Worm (Caenorhabditis elegans) whole organism, early embryonic: ENCODE data around the gene sdz-8.
"Not testable (repeated sequence)": the region's sequence is repeated elsewhere in the genome, so short reads cannot be mapped to it uniquely, and the experiment has no call there.

Source experiments
- B0310.2 ChIP-seq: sonication (generic microtip); optimal IDR thresholded peaks from 2 replicates; lab custom pipeline; 2016; ENCODE audit warnings: mild to moderate bottlenecking, missing genetic modification characterization, missing compliant biosample characterization
- F13C5.2 ChIP-seq: sonication (generic microtip); optimal IDR thresholded peaks from 2 replicates; lab custom pipeline; 2017; ENCODE audit warnings: mild to moderate bottlenecking, missing genetic modification characterization, inconsistent platforms, missing compliant biosample characterization
- aly-1 ChIP-seq: sonication (generic microtip); optimal IDR thresholded peaks from 2 replicates; lab custom pipeline; 2016; ENCODE audit warnings: missing genetic modification characterization, missing compliant biosample characterization
- ama-1 ChIP-seq: fragments of 150-350 bp; optimal IDR thresholded peaks from 2 replicates; lab custom pipeline; 2014
- ceh-13 ChIP-seq: fragments of 200-800 bp; sonication (Bioruptor generic); optimal IDR thresholded peaks from 2 replicates; lab custom pipeline; 2018; ENCODE audit warnings: mild to moderate bottlenecking, missing genetic modification characterization, missing compliant biosample characterization
- ceh-36 ChIP-seq: sonication (generic microtip); optimal IDR thresholded peaks from 2 replicates; lab custom pipeline; 2016; ENCODE audit warnings: missing genetic modification characterization, inconsistent platforms, missing compliant biosample characterization
- ets-7 ChIP-seq: sonication (generic microtip); optimal IDR thresholded peaks from 2 replicates; lab custom pipeline; 2016; ENCODE audit warnings: missing genotype, missing genetic modification characterization, missing compliant biosample characterization
- flt-1 ChIP-seq: fragments of 200-800 bp; sonication (Bioruptor generic); IDR thresholded peaks from 2 replicates; pipeline ENCODE4 v1.3.6; 2022; ENCODE audit warnings: missing genetic modification characterization, missing compliant biosample characterization
- hmbx-1 ChIP-seq: sonication (generic microtip); optimal IDR thresholded peaks from 2 replicates; lab custom pipeline; 2016; ENCODE audit warnings: mild to moderate bottlenecking, missing genetic modification characterization, missing compliant biosample characterization
- hmg-4 ChIP-seq: fragments of 200-800 bp; sonication (Bioruptor generic); optimal IDR thresholded peaks from 2 replicates; lab custom pipeline; 2018; ENCODE audit warnings: mild to moderate bottlenecking, missing genetic modification characterization, missing compliant biosample characterization
- hnd-1 ChIP-seq: sonication (generic microtip); optimal IDR thresholded peaks from 2 replicates; lab custom pipeline; 2016; ENCODE audit warnings: missing genetic modification characterization, missing compliant biosample characterization
- pes-1 ChIP-seq: fragments of 200-800 bp; sonication (Bioruptor generic); IDR thresholded peaks from 2 replicates; pipeline ENCODE4 v1.3.6; 2022; ENCODE audit warnings: missing genetic modification reagents, missing genetic modification characterization, missing compliant biosample characterization
- scrt-1 ChIP-seq: fragments of 200-800 bp; sonication (Bioruptor generic); IDR thresholded peaks from 2 replicates; pipeline ENCODE4 v1.3.6; 2022; ENCODE audit warnings: missing genetic modification characterization, missing compliant biosample characterization
- sea-1 ChIP-seq: fragments of 200-800 bp; sonication (Bioruptor generic); conservative IDR thresholded peaks from 2 replicates; pipeline ENCODE4 v1.3.6; 2022; ENCODE audit warnings: missing genetic modification characterization, missing compliant biosample characterization
- tbx-11 ChIP-seq: fragments of 200-800 bp; sonication (Bioruptor generic); IDR thresholded peaks from 2 replicates; pipeline ENCODE4 v1.3.6; 2022; ENCODE audit warnings: missing genetic modification characterization, missing compliant biosample characterization
- tbx-37 ChIP-seq: fragments of 200-800 bp; sonication (Bioruptor generic); conservative IDR thresholded peaks from 2 replicates; pipeline ENCODE4 v1.3.6; 2022; ENCODE audit warnings: missing genetic modification reagents, missing genetic modification characterization, missing compliant biosample characterization
- tra-4 ChIP-seq: sonication (generic microtip); optimal IDR thresholded peaks from 2 replicates; lab custom pipeline; 2017; ENCODE audit warnings: missing genetic modification characterization, missing compliant biosample characterization

sdz-8 gene

ce11 chrV:11480734-11481133, 35.3 kb downstream of the sdz-8 start, which contains the start of gene T11F9.14:
T11F9.14 (minus strand) TSS chrV:11480834.
- not testable (repeated sequence) for TF ChIP-seq ceh-13; hmbx-1 (tag; lab: Kevin White, UChicago); ceh-36 (tag; lab: Kevin White, UChicago)

- TF ChIP-seq scrt-1 (GFP tag; lab: Robert Waterston, UW) (no peak), sea-1 (GFP tag; lab: Robert Waterston, UW) (no peak), tbx-11 (GFP tag; lab: Robert Waterston, UW) (no peak), ceh-36 (tag; lab: Kevin White, UChicago) (no peak), hmbx-1 (tag; lab: Kevin White, UChicago) (no peak), hmg-4 (GFP tag; lab: Kevin White, UChicago) (no peak), ama-1 (lab: Kevin White, UChicago) (no peak), hnd-1 (tag; lab: Kevin White, UChicago) (no peak), B0310.2 (tag; lab: Kevin White, UChicago) (no peak), ets-7 (no peak), F13C5.2 (tag; lab: Kevin White, UChicago) (no peak), pes-1 (GFP tag; lab: Robert Waterston, UW) (no peak), tbx-37 (GFP tag; lab: Robert Waterston, UW) (no peak), aly-1 (tag; lab: Kevin White, UChicago) (no peak), flt-1 (GFP tag; lab: Robert Waterston, UW) (no peak)
Observed at ce11 chrV:11479406-11479805, 36.6 kb downstream of the sdz-8 start, which contains the start of gene T11F9.22. T11F9.22 (plus strand) TSS chrV:11479706.

ce11 chrV:11475638-11476037, 40.4 kb downstream of the sdz-8 start, which contains the start of gene T11F9.7:
T11F9.7 (plus strand) TSS chrV:11475938.
- not testable (repeated sequence) for TF ChIP-seq scrt-1 (GFP tag; lab: Robert Waterston, UW); tbx-37 (GFP tag; lab: Robert Waterston, UW); aly-1 (tag; lab: Kevin White, UChicago)

- TF ChIP-seq ama-1 (lab: Kevin White, UChicago) (no peak), hmbx-1 (tag; lab: Kevin White, UChicago) (no peak), pes-1 (GFP tag; lab: Robert Waterston, UW) (no peak), ceh-36 (tag; lab: Kevin White, UChicago) (no peak), ets-7 (no peak), aly-1 (tag; lab: Kevin White, UChicago) (no peak), tbx-37 (GFP tag; lab: Robert Waterston, UW) (no peak), hnd-1 (tag; lab: Kevin White, UChicago) (no peak), F13C5.2 (tag; lab: Kevin White, UChicago) (no peak)
Observed at ce11 chrV:11474399-11474798, 41.6 kb downstream of the sdz-8 start, which contains the start of gene nas-22. nas-22 (plus strand) TSS chrV:11474699.

ce11 chrV:11472209-11472608, 43.8 kb downstream of the sdz-8 start, which contains the start of the genes nas-20 and nas-21:
nas-20 (minus strand) TSS chrV:11472309.
nas-21 (plus strand) TSS chrV:11472564.
- TF ChIP-seq hmbx-1 (tag; lab: Kevin White, UChicago) (no peak), F13C5.2 (tag; lab: Kevin White, UChicago) (no peak), B0310.2 (tag; lab: Kevin White, UChicago) (no peak), ceh-13 (no peak), tbx-11 (GFP tag; lab: Robert Waterston, UW) (no peak), tra-4 (tag; lab: Kevin White, UChicago) (no peak), sea-1 (GFP tag; lab: Robert Waterston, UW) (no peak), ets-7 (no peak), hnd-1 (tag; lab: Kevin White, UChicago) (no peak), tbx-37 (GFP tag; lab: Robert Waterston, UW) (no peak), flt-1 (GFP tag; lab: Robert Waterston, UW) (no peak), pes-1 (GFP tag; lab: Robert Waterston, UW) (no peak)

- no peak for TF ChIP-seq sea-1 (GFP tag; lab: Robert Waterston, UW)
- TF ChIP-seq tra-4 (tag; lab: Kevin White, UChicago): no peak
- no peak for TF ChIP-seq F13C5.2 (tag; lab: Kevin White, UChicago)
- TF ChIP-seq ceh-13: no peak
- TF ChIP-seq hmbx-1 (tag; lab: Kevin White, UChicago): no peak
- TF ChIP-seq hnd-1 (tag; lab: Kevin White, UChicago): no peak
- no peak for TF ChIP-seq aly-1 (tag; lab: Kevin White, UChicago)
Observed at ce11 chrV:11470210-11470713, 45.7 kb downstream of the sdz-8 start, which contains the start of gene aat-6. aat-6 (minus strand) TSS chrV:11470663.
